Worm (Caenorhabditis elegans) whole organism, mixed stage, embryonic: ENCODE measurements around the gene ugt-40.

Source experiments
- blmp-1 ChIP-seq: fragments of 150-350 bp; optimal IDR thresholded peaks from 2 replicates; lab custom pipeline; 2014; ENCODE audit warnings: missing biosample characterization, missing genetic modification characterization
- mab-5 ChIP-seq: fragments of 150-350 bp; optimal IDR thresholded peaks from 2 replicates; lab custom pipeline; 2014; ENCODE audit warnings: missing biosample characterization, missing genetic modification characterization
- mep-1 ChIP-seq: fragments of 150-350 bp; optimal IDR thresholded peaks from 2 replicates; lab custom pipeline; 2017; ENCODE audit warnings: missing biosample characterization, missing genetic modification reagents, missing genetic modification characterization, inconsistent platforms
- snpc-4 ChIP-seq: fragments of 150-350 bp; optimal IDR thresholded peaks from 2 replicates; lab custom pipeline; 2014; ENCODE audit warnings: missing biosample characterization, missing genetic modification characterization

DNA sequence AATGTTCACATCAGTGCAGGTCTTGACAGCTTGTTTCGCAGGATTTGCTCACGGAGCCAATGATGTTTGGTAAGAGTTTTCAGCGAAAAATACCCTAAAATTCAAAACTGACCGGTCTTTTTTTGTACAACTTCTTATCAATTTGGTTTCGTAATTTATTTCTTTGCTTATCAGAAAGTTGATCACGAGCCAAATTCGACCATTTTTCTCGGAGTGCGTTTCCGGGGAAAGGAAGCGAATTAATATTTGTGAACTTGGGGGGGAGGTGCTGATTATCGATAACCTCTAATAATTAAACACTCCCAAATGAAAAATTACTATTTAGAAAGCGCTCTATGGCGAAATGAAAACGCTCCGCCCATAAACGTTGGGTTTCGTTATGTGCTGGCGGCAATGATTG is 44.8 kb upstream of the ugt-40 start:
- no peak for TF ChIP-seq blmp-1 (tag; lab: Kevin White, UChicago)
- TF ChIP-seq mep-1 (tag; lab: Kevin White, UChicago): no peak
- no peak for TF ChIP-seq snpc-4 (tag; lab: Kevin White, UChicago)
- no peak for TF ChIP-seq mab-5
